Worm (Caenorhabditis elegans) whole organism, L1 larva: ENCODE data around the gene F14D7.8.

Experiments
- egl-27 ChIP-seq, 2 experiments: fragments of 150-350 bp in 1 of 2; sonication (generic microtip); optimal IDR thresholded peaks; 3 replicates each; lab custom pipeline; 2017 to 2018; ENCODE audit warnings: missing biosample characterization in 2 of 2, missing genetic modification characterization in 2 of 2, missing genetic modification reagents in 2 of 2
- grh-1 ChIP-seq: fragments of 200-800 bp; sonication (Bioruptor generic); IDR thresholded peaks from 2 replicates; pipeline ENCODE4 v1.3.6; 2022; ENCODE audit warnings: missing genetic modification reagents, missing genetic modification characterization, missing compliant biosample characterization
- hlh-17 ChIP-seq: fragments of 200-800 bp; sonication (Bioruptor generic); optimal IDR thresholded peaks from 2 replicates; lab custom pipeline; 2018; ENCODE audit warnings: missing genetic modification characterization, mild to moderate bottlenecking, missing compliant biosample characterization, moderate library complexity, borderline replicate concordance
- lin-15B ChIP-seq: fragments of 150-350 bp; sonication (generic microtip); optimal IDR thresholded peaks from 3 replicates; lab custom pipeline; 2014; ENCODE audit warnings: missing biosample characterization, missing genetic modification characterization
- lin-39 ChIP-seq: fragments of 150-350 bp; optimal IDR thresholded peaks from 2 replicates; lab custom pipeline; 2014; ENCODE audit warnings: missing biosample characterization, missing genetic modification reagents, missing genetic modification characterization
- skn-1 ChIP-seq: fragments of 150-350 bp; optimal IDR thresholded peaks from 2 replicates; lab custom pipeline; 2014; ENCODE audit warnings: missing biosample characterization, missing genetic modification characterization
- snpc-4 ChIP-seq: fragments of 150-350 bp; optimal IDR thresholded peaks from 2 replicates; lab custom pipeline; 2014; ENCODE audit warnings: missing biosample characterization, missing genetic modification characterization
- sox-4 ChIP-seq: sonication (generic microtip); optimal IDR thresholded peaks from 2 replicates; lab custom pipeline; 2016; ENCODE audit warnings: missing genetic modification characterization, missing compliant biosample characterization
- sup-37 ChIP-seq: fragments of 200-800 bp; sonication (Bioruptor generic); optimal IDR thresholded peaks from 2 replicates; lab custom pipeline; 2018; ENCODE audit warnings: mild to moderate bottlenecking, missing genetic modification characterization, missing compliant biosample characterization
- unc-62 ChIP-seq: fragments of 150-350 bp; optimal IDR thresholded peaks from 2 replicates; lab custom pipeline; 2014; ENCODE audit warnings: missing biosample characterization, missing genetic modification reagents, missing genetic modification characterization
- zag-1 ChIP-seq: fragments of 150-350 bp; optimal IDR thresholded peaks from 2 replicates; lab custom pipeline; 2014; ENCODE audit warnings: missing biosample characterization, missing genetic modification characterization
- zip-4 ChIP-seq: fragments of 200-800 bp; sonication (Bioruptor generic); optimal IDR thresholded peaks from 2 replicates; lab custom pipeline; 2018; ENCODE audit warnings: mild to moderate bottlenecking, missing genetic modification characterization, moderate library complexity, missing compliant biosample characterization
- ztf-11 ChIP-seq, 2 experiments: sonication (generic microtip); optimal IDR thresholded peaks; 2 replicates each; lab custom pipeline; 2016 to 2017; ENCODE audit warnings: missing genetic modification characterization in 2 of 2, missing biosample characterization in 1 of 2, missing compliant biosample characterization in 1 of 2

DNA sequence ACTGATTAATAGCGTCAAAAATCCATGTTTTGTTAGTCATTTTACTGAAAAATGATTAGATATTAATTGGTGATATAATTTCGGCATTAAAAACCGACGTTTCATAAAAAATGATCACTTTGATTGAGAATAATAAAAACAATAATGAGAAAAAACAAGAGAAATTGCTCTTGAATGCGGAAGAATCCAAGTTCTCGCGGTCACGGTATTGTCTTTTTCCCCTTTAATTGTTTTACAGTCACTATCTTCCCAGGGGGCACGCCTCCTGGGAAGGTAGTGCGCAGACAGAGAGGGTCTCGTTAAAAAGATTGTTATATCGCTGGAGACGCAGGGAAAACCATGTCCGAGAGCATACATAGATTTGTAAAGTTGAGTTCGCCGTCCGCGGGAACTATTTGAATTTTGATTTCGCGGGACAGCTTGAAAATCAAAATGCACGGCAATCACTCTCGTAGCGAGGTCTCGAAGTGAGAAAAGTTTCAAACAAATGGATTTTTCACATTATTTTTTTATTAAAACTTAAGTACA lies 18.9 kb downstream of the F14D7.8 start, which contains the start of gene F14D7.2:
- TF ChIP-seq ztf-11 (tag; optimal IDR thresholded peaks at IDR 0.05; lab: Kevin White, UChicago) (no peak), snpc-4 (no peak), hlh-17 (GFP tag; lab: Kevin White, UChicago) (no peak), egl-27 (tag; optimal IDR thresholded peaks at IDR 0.05; lab: Kevin White, UChicago) (no peak), zip-4 (GFP tag; lab: Kevin White, UChicago) (no peak), lin-15B (tag; lab: Kevin White, UChicago) (no peak), sox-4 (tag; lab: Kevin White, UChicago) (no peak), lin-39 (tag; lab: Kevin White, UChicago) (no peak), sup-37 (no peak), grh-1 (GFP tag; lab: Robert Waterston, UW) (no peak), unc-62 (GFP tag; lab: Kevin White, UChicago) (no peak), zag-1 (tag; lab: Kevin White, UChicago) (no peak), skn-1 (tag; lab: Kevin White, UChicago) (no peak)
